Fruit fly (Drosophila melanogaster): Measurements from ENCODE around the gene trh.

dm6 chr3L:377222-378071 is 15.0 kb downstream of the trh start:
- TF ChIP-seq lola (GFP tag; optimal IDR thresholded peaks at IDR 0.05) (no peak), Myc (optimal IDR thresholded peaks at IDR 0.05) (no peak), dmrt93B (GFP tag; optimal IDR thresholded peaks at IDR 0.05) (peak; percentile 63), Jra (GFP tag; optimal IDR thresholded peaks at IDR 0.05) (no peak), Hr78 (GFP tag; optimal IDR thresholded peaks at IDR 0.05) (no peak), foxo (GFP tag; optimal IDR thresholded peaks at IDR 0.05) (peak in 1 of 2 experiments; percentile 78), HLH106 (tag; optimal IDR thresholded peaks at IDR 0.05) (peak; percentile 85), pan (optimal IDR thresholded peaks at IDR 0.05) (no peak), Mio (GFP tag; optimal IDR thresholded peaks at IDR 0.05) (no peak), GATAd (GFP tag; optimal IDR thresholded peaks at IDR 0.05) (no peak), tai (GFP tag; optimal IDR thresholded peaks at IDR 0.05) (no peak), jim (GFP tag; optimal IDR thresholded peaks at IDR 0.05) (no peak), psq (GFP tag; optimal IDR thresholded peaks at IDR 0.05) (peak; percentile 69), brk (GFP tag; optimal IDR thresholded peaks at IDR 0.05) (peak; percentile 74)

Measured in whole organism, wandering third instar larva.